Fruit fly (Drosophila melanogaster): ENCODE measurements around the gene CG5937.

dm6 chrX:6034741-6035140 lies 5.1 kb upstream of the CG5937 start:
- TF ChIP-seq h (optimal IDR thresholded peaks at IDR 0.05) (no peak), Myc (optimal IDR thresholded peaks at IDR 0.05) (no peak), ttk (optimal IDR thresholded peaks at IDR 0.05) (no peak), psq (optimal IDR thresholded peaks at IDR 0.05) (no peak)

Measured in Kc167 (cell line).